Fruit fly (Drosophila melanogaster) whole organism, prepupa: Measurements from ENCODE around the gene CG43149.

Experiments used
- Blimp-1 ChIP-seq: fragments of 200-800 bp; sonication (Bioruptor generic); optimal IDR thresholded peaks from 3 replicates; lab custom pipeline; 2017; ENCODE audit warnings: missing biosample characterization, missing genetic modification characterization, mild to moderate bottlenecking, moderate library complexity, missing genetic modification reagents
- CG10631 ChIP-seq: fragments of 200-800 bp; sonication (Bioruptor generic); optimal IDR thresholded peaks from 2 replicates; lab custom pipeline; 2016; ENCODE audit warnings: missing biosample characterization, missing genetic modification characterization
- CG10669 ChIP-seq: fragments of 200-800 bp; sonication (Bioruptor generic); optimal IDR thresholded peaks from 3 replicates; lab custom pipeline; 2018; ENCODE audit warnings: missing biosample characterization, mild to moderate bottlenecking, missing genetic modification characterization, moderate library complexity
- CG11762 ChIP-seq: fragments of 200-800 bp; sonication (Bioruptor generic); optimal IDR thresholded peaks from 3 replicates; lab custom pipeline; 2016; ENCODE audit warnings: missing biosample characterization, missing genetic modification characterization; ENCODE audit not compliant: insufficient read depth
- CG15336 ChIP-seq: fragments of 200-800 bp; sonication (Bioruptor generic); IDR thresholded peaks from 2 replicates; pipeline ENCODE4 v1.3.6; 2022; ENCODE audit warnings: missing biosample characterization, missing genetic modification characterization
- CG1621 ChIP-seq: fragments of 200-800 bp; sonication (Bioruptor generic); optimal IDR thresholded peaks from 3 replicates; lab custom pipeline; 2018; ENCODE audit warnings: missing biosample characterization, mild to moderate bottlenecking, missing genetic modification characterization
- CG16779 ChIP-seq: fragments of 200-800 bp; sonication (Bioruptor generic); optimal IDR thresholded peaks from 3 replicates; lab custom pipeline; 2017; ENCODE audit warnings: missing biosample characterization, mild to moderate bottlenecking, missing genetic modification characterization
- CG3032 ChIP-seq: fragments of 200-800 bp; optimal IDR thresholded peaks from 2 replicates; lab custom pipeline; 2019; ENCODE audit warnings: missing biosample characterization, mild to moderate bottlenecking, missing genetic modification characterization, moderate library complexity
- CG31627 ChIP-seq: fragments of 200-800 bp; sonication (Bioruptor generic); optimal IDR thresholded peaks from 3 replicates; lab custom pipeline; 2016; ENCODE audit warnings: missing biosample characterization, missing genetic modification characterization
- CG3919 ChIP-seq: fragments of 200-800 bp; sonication (Bioruptor generic); optimal IDR thresholded peaks from 3 replicates; lab custom pipeline; 2016; ENCODE audit warnings: missing biosample characterization, missing genetic modification characterization
- CG6163 ChIP-seq: fragments of 200-800 bp; sonication (Bioruptor generic); IDR thresholded peaks from 3 replicates; pipeline ENCODE4 v1.3.6; 2022; ENCODE audit warnings: missing biosample characterization, missing genetic modification characterization
- CG6808 ChIP-seq: fragments of 200-800 bp; sonication (Bioruptor generic); optimal IDR thresholded peaks from 3 replicates; lab custom pipeline; 2017; ENCODE audit warnings: missing biosample characterization, missing genetic modification characterization, mild to moderate bottlenecking, moderate library complexity, missing genetic modification reagents
- CG6854 ChIP-seq: fragments of 200-800 bp; sonication (Bioruptor generic); optimal IDR thresholded peaks from 2 replicates; lab custom pipeline; 2017; ENCODE audit warnings: missing biosample characterization, mild to moderate bottlenecking, missing genetic modification characterization
- CG7368 ChIP-seq: fragments of 200-800 bp; sonication (Bioruptor generic); optimal IDR thresholded peaks from 3 replicates; lab custom pipeline; 2016; ENCODE audit warnings: missing biosample characterization, missing genetic modification characterization
- CG8119 ChIP-seq: fragments of 200-800 bp; sonication (Bioruptor generic); IDR thresholded peaks from 3 replicates; pipeline ENCODE4 v1.3.6; 2022; ENCODE audit warnings: missing biosample characterization, missing genetic modification characterization
- CG9139 ChIP-seq: fragments of 200-800 bp; sonication (Bioruptor generic); optimal IDR thresholded peaks from 3 replicates; lab custom pipeline; 2017; ENCODE audit warnings: missing biosample characterization, mild to moderate bottlenecking, missing genetic modification characterization
- Eip75B ChIP-seq: fragments of 200-800 bp; sonication (Bioruptor generic); optimal IDR thresholded peaks from 3 replicates; lab custom pipeline; 2016; ENCODE audit warnings: missing biosample characterization, missing genetic modification characterization
- Eip78C ChIP-seq: fragments of 200-800 bp; sonication (Bioruptor generic); peaks from one replicate; lab custom pipeline; 2016; ENCODE audit warnings: missing biosample characterization, missing genetic modification characterization
- Eip93F ChIP-seq: fragments of 200-800 bp; sonication (Bioruptor generic); optimal IDR thresholded peaks from 2 replicates; lab custom pipeline; 2016; ENCODE audit warnings: missing biosample characterization, mild to moderate bottlenecking, missing genetic modification characterization
- Ets21C ChIP-seq: fragments of 200-800 bp; sonication (Bioruptor generic); optimal IDR thresholded peaks from 3 replicates; lab custom pipeline; 2016; ENCODE audit warnings: missing biosample characterization, missing genetic modification characterization
- Gug ChIP-seq: fragments of 200-800 bp; sonication (Bioruptor generic); IDR thresholded peaks from 2 replicates; pipeline ENCODE4 v1.3.6; 2022; ENCODE audit warnings: missing biosample characterization, missing genetic modification characterization
- Hr38 ChIP-seq: sonication (Bioruptor generic); optimal IDR thresholded peaks from 2 replicates; lab custom pipeline; 2016; ENCODE audit warnings: missing biosample characterization, missing genetic modification characterization
- Hr39 ChIP-seq: fragments of 200-800 bp; sonication (Bioruptor generic); optimal IDR thresholded peaks from 2 replicates; lab custom pipeline; 2016; ENCODE audit warnings: missing biosample characterization, missing genetic modification characterization
- OdsH ChIP-seq: fragments of 200-800 bp; sonication (Bioruptor generic); optimal IDR thresholded peaks from 3 replicates; lab custom pipeline; 2016; ENCODE audit warnings: missing biosample characterization, missing genetic modification characterization
- achi ChIP-seq: fragments of 200-800 bp; sonication (Bioruptor generic); optimal IDR thresholded peaks from 3 replicates; lab custom pipeline; 2016; ENCODE audit warnings: missing biosample characterization, missing genetic modification characterization
- cyc ChIP-seq: fragments of 200-800 bp; sonication (Bioruptor generic); optimal IDR thresholded peaks from 3 replicates; lab custom pipeline; 2016; ENCODE audit warnings: missing biosample characterization, missing genetic modification characterization
- dac ChIP-seq: fragments of 200-800 bp; sonication (Bioruptor generic); optimal IDR thresholded peaks from 2 replicates; lab custom pipeline; 2017; ENCODE audit warnings: missing biosample characterization, mild to moderate bottlenecking, missing genetic modification characterization
- dsx ChIP-seq: fragments of 200-800 bp; optimal IDR thresholded peaks from 3 replicates; lab custom pipeline; 2019; ENCODE audit warnings: missing biosample characterization, mild to moderate bottlenecking, missing genetic modification characterization, moderate library complexity; ENCODE audit not compliant: poor library complexity, severe bottlenecking
- eg ChIP-seq: fragments of 200-800 bp; sonication (Bioruptor generic); IDR thresholded peaks from 3 replicates; pipeline ENCODE4 v1.3.6; 2022; ENCODE audit warnings: missing biosample characterization, missing genetic modification characterization
- esn ChIP-seq: fragments of 200-800 bp; sonication (Bioruptor generic); optimal IDR thresholded peaks from 2 replicates; lab custom pipeline; 2016; ENCODE audit warnings: missing biosample characterization, mild to moderate bottlenecking, missing genetic modification characterization, moderate library complexity
- fkh ChIP-seq: fragments of 200-800 bp; sonication (Bioruptor generic); optimal IDR thresholded peaks from 3 replicates; lab custom pipeline; 2017; ENCODE audit warnings: missing biosample characterization, mild to moderate bottlenecking, missing genetic modification characterization, moderate library complexity
- lz ChIP-seq: fragments of 200-800 bp; sonication (Bioruptor generic); optimal IDR thresholded peaks from 3 replicates; lab custom pipeline; 2016; ENCODE audit warnings: missing biosample characterization, missing genetic modification characterization
- net ChIP-seq: fragments of 200-800 bp; sonication (Bioruptor generic); optimal IDR thresholded peaks from 3 replicates; lab custom pipeline; 2016; ENCODE audit warnings: missing biosample characterization, missing genetic modification characterization
- spab ChIP-seq: fragments of 200-800 bp; sonication (Bioruptor generic); optimal IDR thresholded peaks from 2 replicates; lab custom pipeline; 2017; ENCODE audit warnings: missing biosample characterization, mild to moderate bottlenecking, missing genetic modification characterization, missing genetic modification reagents
- ss ChIP-seq, 2 experiments: fragments of 200-800 bp; sonication (Bioruptor generic); optimal IDR thresholded peaks; 2 replicates in 1 of 2; 3 replicates in 1 of 2; lab custom pipeline; 2017 to 2018; ENCODE audit warnings: mild to moderate bottlenecking in 2 of 2, missing biosample characterization in 2 of 2, missing genetic modification characterization in 2 of 2, moderate library complexity in 1 of 2
- svp ChIP-seq: fragments of 200-800 bp; sonication (Bioruptor generic); peaks from one replicate; lab custom pipeline; 2016; ENCODE audit warnings: missing biosample characterization, missing genetic modification characterization
- vri ChIP-seq: fragments of 200-800 bp; sonication (Bioruptor generic); optimal IDR thresholded peaks from 3 replicates; lab custom pipeline; 2016; ENCODE audit warnings: missing biosample characterization, mild to moderate bottlenecking, missing genetic modification characterization

The CG43149 gene

DNA sequence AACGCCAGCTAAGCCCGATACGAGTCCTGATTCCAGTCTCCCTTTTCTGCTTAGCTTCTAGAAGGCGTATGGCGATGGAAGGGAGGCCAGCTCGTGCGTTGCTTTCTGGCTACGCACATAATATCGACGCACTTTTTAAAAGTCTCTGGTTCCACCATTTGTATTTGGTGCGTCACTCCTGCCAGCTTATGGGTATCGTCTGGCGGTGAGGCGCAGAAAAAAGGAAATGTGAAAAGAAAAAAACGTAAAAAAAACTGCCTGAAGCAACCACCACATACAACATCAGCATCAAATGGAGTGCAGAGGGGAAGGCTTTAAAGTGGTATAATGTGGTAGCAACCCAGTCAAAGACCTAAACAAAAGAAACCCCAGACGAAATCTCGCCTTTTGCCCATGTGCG is 14.8 kb upstream of the CG43149 start (continued):
- TF ChIP-seq CG8119 (no peak), CG6854 (GFP tag; lab: Kevin White, UChicago) (peak; percentile 28), CG1621 (tag; lab: Kevin White, UChicago) (peak; percentile 37), CG10631 (GFP tag; lab: Kevin White, UChicago) (no peak), dsx (GFP tag; lab: Kevin White, UChicago) (peak; percentile 73), Eip78C (GFP tag; lab: Kevin White, UChicago) (no peak), ss (GFP tag; optimal IDR thresholded peaks at IDR 0.05; lab: Kevin White, UChicago) (peak; percentile 63 to 78), esn (GFP tag; lab: Kevin White, UChicago) (no peak), CG10669 (GFP tag; lab: Kevin White, UChicago) (no peak), CG6808 (GFP tag; lab: Kevin White, UChicago) (peak; percentile 56), CG11762 (GFP tag; lab: Kevin White, UChicago) (no peak), CG9139 (GFP tag; lab: Kevin White, UChicago) (peak; percentile 54), Blimp-1 (GFP tag; lab: Kevin White, UChicago) (no peak)
- TF ChIP-seq, all 60 proteins: peak for 16

dm6 chr3L:66063-66462 is 11.5 kb upstream of the CG43149 start, which contains the start of gene Lsp1gamma:
Gene Lsp1gamma, plus strand, starts transcription at chr3L:66430.
- TF ChIP-seq CG31627 (GFP tag; lab: Kevin White, UChicago) (no peak), svp (GFP tag; lab: Kevin White, UChicago) (peak; percentile 99), Gug (GFP tag; lab: Robert Waterston, UW) (no peak), CG15336 (GFP tag; lab: Robert Waterston, UW) (no peak), dsx (GFP tag; lab: Kevin White, UChicago) (no peak), vri (GFP tag; lab: Kevin White, UChicago) (peak; percentile 54), CG16779 (tag; lab: Kevin White, UChicago) (no peak)

- TF ChIP-seq fkh (GFP tag; lab: Kevin White, UChicago) (no peak), vri (GFP tag; lab: Kevin White, UChicago) (no peak), OdsH (no peak), CG9139 (GFP tag; lab: Kevin White, UChicago) (no peak), net (GFP tag; lab: Kevin White, UChicago) (no peak), CG7368 (GFP tag; lab: Kevin White, UChicago) (no peak), Ets21C (GFP tag; lab: Kevin White, UChicago) (no peak), Eip93F (no peak), lz (GFP tag; lab: Kevin White, UChicago) (no peak), Hr39 (GFP tag; lab: Kevin White, UChicago) (no peak), cyc (GFP tag; lab: Kevin White, UChicago) (no peak), spab (GFP tag; lab: Kevin White, UChicago) (no peak), CG6163 (GFP tag; lab: Robert Waterston, UW) (no peak), achi (GFP tag; lab: Kevin White, UChicago) (no peak), dsx (GFP tag; lab: Kevin White, UChicago) (no peak), CG3919 (GFP tag; lab: Kevin White, UChicago) (no peak), CG8119 (no peak), CG15336 (GFP tag; lab: Robert Waterston, UW) (no peak), Eip75B (GFP tag; lab: Kevin White, UChicago) (no peak), Hr38 (GFP tag; lab: Kevin White, UChicago) (no peak)
- TF ChIP-seq, all 60 proteins: peak for 0
These were observed 5.9 kb upstream of the CG43149 start for dm6 chr3L:60491-60890.

- TF ChIP-seq Eip78C (GFP tag; lab: Kevin White, UChicago) (peak; percentile 73), eg (GFP tag; lab: Robert Waterston, UW) (no peak), CG6163 (GFP tag; lab: Robert Waterston, UW) (0 out of 3 replicates have a peak, but pooled peaks have one; percentile 25), dac (GFP tag; lab: Kevin White, UChicago) (no peak), svp (GFP tag; lab: Kevin White, UChicago) (peak; percentile 54), CG3032 (tag; lab: Kevin White, UChicago) (peak; percentile 6), dsx (GFP tag; lab: Kevin White, UChicago) (peak; percentile 16)
These were observed 5.5 kb upstream of the CG43149 start for dm6 chr3L:60050-60449.
